Fruit fly (Drosophila melanogaster) whole organism, adult: ENCODE data around the gene woc.

Source experiments
- CG11617 ChIP-seq: fragments of 200-800 bp; sonication (Bioruptor generic); optimal IDR thresholded peaks from 2 replicates; lab custom pipeline; 2017; ENCODE audit warnings: mild to moderate bottlenecking, missing biosample characterization, missing genetic modification reagents, missing genetic modification characterization
- CG12768 ChIP-seq: fragments of 200-800 bp; sonication (Bioruptor generic); optimal IDR thresholded peaks from 2 replicates; lab custom pipeline; 2017; ENCODE audit warnings: missing biosample characterization, missing genetic modification characterization, mild to moderate bottlenecking, moderate library complexity, missing genetic modification reagents
- CG14711 ChIP-seq: fragments of 200-800 bp; sonication (Bioruptor generic); optimal IDR thresholded peaks from 2 replicates; lab custom pipeline; 2018; ENCODE audit warnings: missing biosample characterization, mild to moderate bottlenecking, missing genetic modification characterization, moderate library complexity
- CG1620 ChIP-seq: fragments of 200-800 bp; sonication (Bioruptor generic); optimal IDR thresholded peaks from 2 replicates; lab custom pipeline; 2016; ENCODE audit warnings: missing biosample characterization, missing genetic modification characterization
- CG33017 ChIP-seq: fragments of 200-800 bp; sonication (Bioruptor generic); optimal IDR thresholded peaks from 2 replicates; lab custom pipeline; 2018; ENCODE audit warnings: missing biosample characterization, mild to moderate bottlenecking, missing genetic modification characterization, moderate library complexity
- CG5204 ChIP-seq: fragments of 200-800 bp; sonication (Bioruptor generic); optimal IDR thresholded peaks from 2 replicates; lab custom pipeline; 2016; ENCODE audit warnings: missing biosample characterization, missing genetic modification characterization
- CG7045 ChIP-seq: fragments of 200-800 bp; sonication (Bioruptor generic); optimal IDR thresholded peaks from 2 replicates; lab custom pipeline; 2017; ENCODE audit warnings: missing biosample characterization, mild to moderate bottlenecking, missing genetic modification characterization
- CG7101 ChIP-seq: fragments of 200-800 bp; sonication (Bioruptor generic); optimal IDR thresholded peaks from 2 replicates; lab custom pipeline; 2018; ENCODE audit warnings: missing biosample characterization, mild to moderate bottlenecking, missing genetic modification characterization, moderate library complexity
- Clk ChIP-seq: fragments of 200-800 bp; sonication (Bioruptor generic); optimal IDR thresholded peaks from 2 replicates; lab custom pipeline; 2017; ENCODE audit warnings: missing biosample characterization, missing genetic modification characterization
- Crg-1 ChIP-seq: fragments of 200-800 bp; sonication (Bioruptor generic); optimal IDR thresholded peaks from 2 replicates; lab custom pipeline; 2016; ENCODE audit warnings: missing biosample characterization, missing genetic modification characterization
- Hr96 ChIP-seq: fragments of 200-800 bp; sonication (Bioruptor generic); optimal IDR thresholded peaks from 2 replicates; lab custom pipeline; 2016; ENCODE audit warnings: missing biosample characterization, missing genetic modification characterization
- Mnt ChIP-seq: fragments of 200-800 bp; sonication (Bioruptor generic); optimal IDR thresholded peaks from 2 replicates; lab custom pipeline; 2016; ENCODE audit warnings: missing biosample characterization, mild to moderate bottlenecking, missing genetic modification characterization
- bab1 ChIP-seq: fragments of 200-800 bp; sonication (Bioruptor generic); optimal IDR thresholded peaks from 3 replicates; lab custom pipeline; 2019; ENCODE audit warnings: missing biosample characterization, mild to moderate bottlenecking, missing genetic modification characterization, moderate library complexity
- cic ChIP-seq: fragments of 200-800 bp; sonication (Bioruptor generic); optimal IDR thresholded peaks from 2 replicates; lab custom pipeline; 2017; ENCODE audit warnings: missing biosample characterization, mild to moderate bottlenecking, missing genetic modification characterization, moderate library complexity
- cnc ChIP-seq, 2 experiments: fragments of >200 bp; optimal IDR thresholded peaks; 2 replicates each; lab custom pipeline; 2017
- kay ChIP-seq: fragments of 200-800 bp; sonication (Bioruptor generic); peaks from one replicate; lab custom pipeline; 2016; ENCODE audit warnings: missing biosample characterization, missing genetic modification characterization, borderline replicate concordance
- ovo ChIP-seq: fragments of 200-800 bp; sonication (Bioruptor generic); optimal IDR thresholded peaks from 2 replicates; lab custom pipeline; 2016; ENCODE audit warnings: missing biosample characterization, missing genetic modification characterization
- pad ChIP-seq: fragments of 200-800 bp; sonication (Bioruptor generic); optimal IDR thresholded peaks from 3 replicates; lab custom pipeline; 2017; ENCODE audit warnings: missing biosample characterization, missing genetic modification characterization, mild to moderate bottlenecking, moderate library complexity, missing genetic modification reagents
- tj ChIP-seq: fragments of 200-800 bp; sonication (Bioruptor generic); optimal IDR thresholded peaks from 3 replicates; lab custom pipeline; 2017; ENCODE audit warnings: missing biosample characterization, mild to moderate bottlenecking, missing genetic modification characterization, moderate library complexity
- toe ChIP-seq: fragments of 200-800 bp; sonication (Bioruptor generic); optimal IDR thresholded peaks from 2 replicates; lab custom pipeline; 2016; ENCODE audit warnings: missing biosample characterization, missing genetic modification characterization

woc gene

DNA sequence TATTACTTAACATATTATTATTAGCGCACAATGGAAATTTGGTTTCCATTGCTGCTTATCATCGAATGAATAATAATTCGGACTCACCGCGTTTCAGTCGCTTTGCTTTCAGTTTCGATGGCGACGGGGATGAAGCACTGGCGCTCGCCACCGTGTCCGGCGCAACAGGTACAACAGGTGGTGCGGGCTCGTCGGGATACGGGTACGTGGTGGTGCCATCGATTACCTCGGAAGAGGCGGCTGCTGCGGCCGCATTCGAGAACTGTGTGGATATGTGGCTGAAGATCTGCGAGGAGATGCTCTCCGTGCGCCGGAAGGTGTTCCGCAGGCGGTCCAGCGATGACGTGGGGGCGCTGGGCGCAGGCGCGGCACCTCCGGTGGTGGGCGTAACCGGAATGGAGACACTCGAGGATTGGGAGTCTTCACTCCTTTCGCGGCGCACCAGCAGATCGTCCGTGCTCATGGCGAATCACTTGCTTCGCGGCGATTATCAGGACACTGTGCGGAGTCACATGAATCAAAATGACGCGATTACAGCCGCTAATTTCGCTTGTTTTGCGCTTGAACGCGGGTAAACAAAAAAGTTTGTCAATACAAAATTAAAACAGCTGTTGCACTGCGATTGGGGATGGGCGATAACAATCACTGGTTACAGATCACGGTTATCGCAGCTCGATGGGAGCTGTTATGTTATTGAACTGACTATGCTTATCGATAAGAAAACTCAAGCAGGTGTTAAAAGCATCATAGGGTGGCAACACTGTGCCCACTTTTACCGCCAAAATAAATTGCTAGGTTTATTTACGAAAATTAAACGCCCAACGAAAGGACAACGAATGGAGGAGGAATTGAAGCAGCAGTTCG is 25.2 kb downstream of the woc start, which contains the start of the genes CG31064 and PolA2:
Gene CG31064, minus strand, starts transcription at position 648 of the 864 bp plus-strand sequence.
Gene PolA2, plus strand, starts transcription at position 726 of the 864 bp plus-strand sequence.
- TF ChIP-seq bab1 (peak; percentile 24), Mnt (peak; percentile 34), pad (GFP tag; lab: Kevin White, UChicago) (peak; percentile 5), cnc (optimal IDR thresholded peaks at IDR 0.05; lab: Kevin White, UChicago) (no peak), CG5204 (GFP tag; lab: Kevin White, UChicago) (no peak), CG7045 (GFP tag; lab: Kevin White, UChicago) (no peak), CG12768 (GFP tag; lab: Kevin White, UChicago) (no peak), kay (GFP tag; lab: Kevin White, UChicago) (no peak), CG7101 (tag; lab: Kevin White, UChicago) (no peak), CG14711 (peak; percentile 55), toe (GFP tag; lab: Kevin White, UChicago) (no peak), Clk (GFP tag; lab: Kevin White, UChicago) (no peak), tj (GFP tag; lab: Kevin White, UChicago) (no peak), CG1620 (GFP tag; lab: Kevin White, UChicago) (peak; percentile 30), Hr96 (GFP tag; lab: Kevin White, UChicago) (no peak), Crg-1 (GFP tag; lab: Kevin White, UChicago) (peak; percentile 38), CG33017 (tag; lab: Kevin White, UChicago) (no peak), cic (GFP tag; lab: Kevin White, UChicago) (peak; percentile 6), CG11617 (GFP tag; lab: Kevin White, UChicago) (no peak), ovo (GFP tag; lab: Kevin White, UChicago) (no peak)

dm6 chr3R:27237980-27238379 is 25.9 kb downstream of the woc start:
- TF ChIP-seq CG11617 (GFP tag; lab: Kevin White, UChicago): no peak
- TF ChIP-seq CG33017 (tag; lab: Kevin White, UChicago): no peak
- TF ChIP-seq Hr96 (GFP tag; lab: Kevin White, UChicago): no peak
- no peak for TF ChIP-seq Clk (GFP tag; lab: Kevin White, UChicago)

DNA sequence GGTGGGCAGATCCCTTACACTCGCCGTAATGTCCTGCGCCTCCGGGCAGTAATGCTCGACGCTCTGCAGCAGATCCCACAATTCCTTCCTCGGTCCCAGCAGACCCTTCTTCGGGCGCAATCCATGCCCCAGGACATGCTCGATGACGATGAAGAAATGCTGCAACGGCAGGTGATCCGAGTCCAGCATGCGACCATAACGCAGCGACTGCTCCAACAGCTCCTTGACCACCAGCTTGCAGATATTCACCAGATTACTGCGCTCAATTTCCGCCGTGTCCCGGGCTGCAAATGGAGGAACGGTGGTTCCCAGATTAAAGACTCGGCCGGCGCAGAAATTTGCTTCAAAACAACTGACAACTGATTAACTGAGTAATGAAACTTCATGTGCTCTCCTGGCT is 30.5 kb downstream of the woc start, which contains the start of gene CG31068:
Gene CG31068, plus strand, starts transcription at position 301 of the 400 bp plus-strand sequence.
- TF ChIP-seq kay (GFP tag; lab: Kevin White, UChicago): no peak
- TF ChIP-seq Clk (GFP tag; lab: Kevin White, UChicago): no peak
- no peak for TF ChIP-seq tj (GFP tag; lab: Kevin White, UChicago)
- TF ChIP-seq pad (GFP tag; lab: Kevin White, UChicago): no peak
- no peak for TF ChIP-seq CG7045 (GFP tag; lab: Kevin White, UChicago)
- no peak for TF ChIP-seq cnc (optimal IDR thresholded peaks at IDR 0.05; lab: Kevin White, UChicago)
- TF ChIP-seq CG14711: no peak
- no peak for TF ChIP-seq Crg-1 (GFP tag; lab: Kevin White, UChicago)
- TF ChIP-seq CG12768 (GFP tag; lab: Kevin White, UChicago): no peak
- TF ChIP-seq CG11617 (GFP tag; lab: Kevin White, UChicago): no peak
- TF ChIP-seq cic (GFP tag; lab: Kevin White, UChicago): no peak
- TF ChIP-seq CG1620 (GFP tag; lab: Kevin White, UChicago): no peak
- no peak for TF ChIP-seq CG5204 (GFP tag; lab: Kevin White, UChicago)
- TF ChIP-seq CG33017 (tag; lab: Kevin White, UChicago): no peak
- TF ChIP-seq bab1: no peak
- no peak for TF ChIP-seq toe (GFP tag; lab: Kevin White, UChicago)
- TF ChIP-seq Hr96 (GFP tag; lab: Kevin White, UChicago): no peak

DNA sequence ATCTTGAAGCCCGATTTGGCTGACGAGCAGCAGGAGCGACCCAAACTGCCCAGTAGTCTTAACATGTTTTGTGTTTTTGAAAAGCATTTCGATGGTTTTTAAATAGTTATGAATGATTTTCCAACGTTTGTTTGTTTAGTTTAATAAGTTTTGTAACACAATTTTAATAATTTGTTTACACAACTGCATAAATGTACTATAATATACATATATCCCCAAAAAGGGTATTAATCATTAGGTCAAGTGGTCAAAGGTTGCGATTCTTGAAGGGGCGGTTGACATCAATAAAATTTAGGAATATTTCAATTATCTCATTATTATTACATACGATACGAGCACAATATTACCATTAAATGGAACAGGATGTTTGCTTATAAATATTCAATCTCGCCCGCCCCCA is 34.5 kb downstream of the woc start, which contains the start of gene CG42814:
Gene CG42814, minus strand, starts transcription at position 101 of the 400 bp plus-strand sequence.
- TF ChIP-seq Mnt: no peak
- TF ChIP-seq Clk (GFP tag; lab: Kevin White, UChicago): no peak
- TF ChIP-seq ovo (GFP tag; lab: Kevin White, UChicago): no peak

dm6 chr3R:27228342-27228741 is 35.5 kb downstream of the woc start, which contains the start of gene CG42813:
CG42813 (minus strand) TSS chr3R:27228561.
- TF ChIP-seq CG11617 (GFP tag; lab: Kevin White, UChicago) (no peak), CG5204 (GFP tag; lab: Kevin White, UChicago) (no peak), Clk (GFP tag; lab: Kevin White, UChicago) (no peak), CG1620 (GFP tag; lab: Kevin White, UChicago) (no peak), bab1 (peak; percentile 82), tj (GFP tag; lab: Kevin White, UChicago) (no peak), CG7101 (tag; lab: Kevin White, UChicago) (no peak), CG14711 (peak; percentile 11), cnc (optimal IDR thresholded peaks at IDR 0.05; lab: Kevin White, UChicago) (no peak), Mnt (no peak)

- no peak for TF ChIP-seq Hr96 (GFP tag; lab: Kevin White, UChicago)
- no peak for TF ChIP-seq CG11617 (GFP tag; lab: Kevin White, UChicago)
- no peak for TF ChIP-seq cnc (optimal IDR thresholded peaks at IDR 0.05; lab: Kevin White, UChicago)
- TF ChIP-seq pad (GFP tag; lab: Kevin White, UChicago): no peak
- no peak for TF ChIP-seq kay (GFP tag; lab: Kevin White, UChicago)
- no peak for TF ChIP-seq cic (GFP tag; lab: Kevin White, UChicago)
- TF ChIP-seq toe (GFP tag; lab: Kevin White, UChicago): no peak
- TF ChIP-seq CG5204 (GFP tag; lab: Kevin White, UChicago): no peak
Observed at dm6 chr3R:27226080-27226648, 37.7 kb downstream of the woc start.
